Fruit fly (Drosophila melanogaster) whole organism, pupa: ENCODE results near the gene CG10508.

Experiments
- CG10348 ChIP-seq: fragments of 200-800 bp; sonication (Bioruptor generic); IDR thresholded peaks from 2 replicates; pipeline ENCODE4 v1.3.6; 2022; ENCODE audit warnings: missing biosample characterization, missing genetic modification characterization
- CG12605 ChIP-seq: fragments of 200-800 bp; sonication (Bioruptor generic); IDR thresholded peaks from 2 replicates; pipeline ENCODE4 v1.3.6; 2022; ENCODE audit warnings: missing biosample characterization, missing genetic modification characterization
- CG13204 ChIP-seq: fragments of 200-800 bp; sonication (Bioruptor generic); optimal IDR thresholded peaks from 2 replicates; lab custom pipeline; 2018; ENCODE audit warnings: missing biosample characterization, mild to moderate bottlenecking, missing genetic modification characterization, moderate library complexity
- CG14655 ChIP-seq: fragments of 200-800 bp; sonication (Bioruptor generic); optimal IDR thresholded peaks from 3 replicates; lab custom pipeline; 2017; ENCODE audit warnings: mild to moderate bottlenecking, missing biosample characterization, missing genetic modification reagents, missing genetic modification characterization
- CG15710 ChIP-seq: fragments of 200-800 bp; sonication (Bioruptor generic); optimal IDR thresholded peaks from 2 replicates; lab custom pipeline; 2018; ENCODE audit warnings: missing biosample characterization, mild to moderate bottlenecking, missing genetic modification characterization, moderate library complexity
- CG17806 ChIP-seq: fragments of 200-800 bp; sonication (Bioruptor generic); optimal IDR thresholded peaks from 2 replicates; lab custom pipeline; 2018; ENCODE audit warnings: missing biosample characterization, mild to moderate bottlenecking, missing genetic modification characterization, moderate library complexity
- CG32121 ChIP-seq: fragments of 200-800 bp; sonication (Bioruptor generic); IDR thresholded peaks from 2 replicates; pipeline ENCODE4 v1.3.6; 2022; ENCODE audit warnings: missing biosample characterization, missing genetic modification characterization
- CG34367 ChIP-seq: fragments of 200-800 bp; sonication (Bioruptor generic); optimal IDR thresholded peaks from 2 replicates; lab custom pipeline; 2018; ENCODE audit warnings: missing biosample characterization, mild to moderate bottlenecking, missing genetic modification characterization
- CG4496 ChIP-seq: fragments of 200-800 bp; sonication (Bioruptor generic); IDR thresholded peaks from 3 replicates; pipeline ENCODE4 v1.3.6; 2022; ENCODE audit warnings: missing biosample characterization, missing genetic modification characterization
- CG8159 ChIP-seq: fragments of 200-800 bp; sonication (Bioruptor generic); optimal IDR thresholded peaks from 3 replicates; lab custom pipeline; 2018; ENCODE audit warnings: missing biosample characterization, mild to moderate bottlenecking, missing genetic modification characterization, moderate library complexity
- CG8301 ChIP-seq: fragments of 200-800 bp; sonication (Bioruptor generic); optimal IDR thresholded peaks from 2 replicates; lab custom pipeline; 2018; ENCODE audit warnings: missing biosample characterization, mild to moderate bottlenecking, missing genetic modification characterization
- CG9948 ChIP-seq: fragments of 200-800 bp; sonication (Bioruptor generic); optimal IDR thresholded peaks from 2 replicates; lab custom pipeline; 2018; ENCODE audit warnings: missing biosample characterization, mild to moderate bottlenecking, missing genetic modification characterization, moderate library complexity
- D1 ChIP-seq: fragments of 200-800 bp; sonication (Bioruptor generic); optimal IDR thresholded peaks from 2 replicates; lab custom pipeline; 2018; ENCODE audit warnings: missing biosample characterization, mild to moderate bottlenecking, missing genetic modification characterization, moderate library complexity
- EcR ChIP-seq: fragments of 200-800 bp; sonication (Bioruptor generic); optimal IDR thresholded peaks from 3 replicates; lab custom pipeline; 2019; ENCODE audit warnings: missing biosample characterization, missing genetic modification characterization, mild to moderate bottlenecking, moderate library complexity, missing genetic modification reagents
- Ets98B ChIP-seq: fragments of 200-800 bp; sonication (Bioruptor generic); IDR thresholded peaks from 2 replicates; pipeline ENCODE4 v1.3.6; 2022; ENCODE audit warnings: missing biosample characterization, missing genetic modification characterization
- Pif1A ChIP-seq: fragments of 200-800 bp; sonication (Bioruptor generic); optimal IDR thresholded peaks from 3 replicates; lab custom pipeline; 2016; ENCODE audit warnings: missing biosample characterization, missing genetic modification characterization
- Pif1B ChIP-seq: fragments of 200-800 bp; sonication (Bioruptor generic); optimal IDR thresholded peaks from 3 replicates; lab custom pipeline; 2016; ENCODE audit warnings: missing biosample characterization, missing genetic modification characterization
- Snoo ChIP-seq: fragments of 200-800 bp; sonication (Bioruptor generic); optimal IDR thresholded peaks from 3 replicates; lab custom pipeline; 2017; ENCODE audit warnings: missing biosample characterization, mild to moderate bottlenecking, missing genetic modification characterization, inconsistent platforms
- fd96Ca ChIP-seq: fragments of 200-800 bp; sonication (Bioruptor generic); IDR thresholded peaks from 3 replicates; pipeline ENCODE4 v1.3.6; 2022; ENCODE audit warnings: missing biosample characterization, missing genetic modification characterization
- gl ChIP-seq: fragments of 200-800 bp; sonication (Bioruptor generic); optimal IDR thresholded peaks from 2 replicates; lab custom pipeline; 2018; ENCODE audit warnings: missing biosample characterization, mild to moderate bottlenecking, missing genetic modification characterization
- rn ChIP-seq: fragments of 200-800 bp; sonication (Bioruptor generic); IDR thresholded peaks from 2 replicates; pipeline ENCODE4 v1.3.6; 2022; ENCODE audit warnings: missing biosample characterization, missing genetic modification characterization

CG10508 gene

DNA sequence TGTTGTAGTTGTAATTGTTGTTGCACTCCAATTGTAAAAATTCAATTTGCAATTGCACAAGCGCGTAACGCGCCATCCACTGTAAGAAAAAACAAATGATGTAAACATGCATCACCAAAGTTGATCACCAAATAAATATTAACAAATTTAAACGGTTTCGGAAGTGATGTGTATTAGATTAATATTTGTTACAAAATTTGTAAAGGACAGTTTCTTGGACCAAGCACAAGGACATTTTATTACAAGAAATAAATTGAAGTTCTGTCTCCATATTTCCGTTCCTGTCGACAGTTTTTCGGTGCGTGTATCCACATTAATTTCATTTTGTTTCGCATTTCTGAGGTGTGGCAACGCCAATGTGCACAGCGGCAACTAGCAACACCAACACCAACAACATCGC lies 19.7 kb downstream of the CG10508 start:
- TF ChIP-seq CG8159 (tag; lab: Kevin White, UChicago) (no peak), fd96Ca (GFP tag; lab: Robert Waterston, UW) (peak; percentile 82; the same call in 2 of the 3 replicates), rn (GFP tag; lab: Robert Waterston, UW) (peak; percentile 38; the same call in 1 of the 2 replicates), Pif1B (peak; percentile 20), CG15710 (no peak), gl (tag; lab: Kevin White, UChicago) (no peak), CG14655 (peak; percentile 77), CG8301 (peak; percentile 71), CG4496 (GFP tag; lab: Robert Waterston, UW) (peak; percentile 78), Ets98B (peak; percentile 75), CG34367 (tag; lab: Kevin White, UChicago) (no peak), CG32121 (peak; percentile 72), CG12605 (GFP tag; lab: Robert Waterston, UW) (peak; percentile 41; the same call in 1 of the 2 replicates), Pif1A (GFP tag; lab: Kevin White, UChicago) (peak; percentile 39)

DNA sequence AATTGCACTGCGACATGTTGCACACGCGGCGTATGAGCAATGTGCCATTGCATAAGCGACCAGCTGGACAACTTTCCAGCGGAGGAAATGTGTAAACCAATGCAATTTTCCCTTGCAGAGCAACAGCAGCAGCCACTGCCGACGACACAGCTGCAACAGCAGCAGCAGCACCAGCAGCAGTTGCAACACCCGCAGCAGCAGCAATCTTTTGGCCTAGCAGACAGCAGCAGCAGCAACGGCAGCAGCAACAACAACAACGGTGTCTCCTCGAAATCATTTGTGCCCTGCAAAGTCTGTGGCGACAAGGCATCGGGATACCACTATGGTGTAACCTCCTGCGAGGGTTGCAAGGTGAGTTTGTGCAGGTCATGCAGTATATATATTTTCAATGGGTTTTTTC lies 20.7 kb downstream of the CG10508 start:
- TF ChIP-seq CG34367 (tag; lab: Kevin White, UChicago) (no peak), fd96Ca (GFP tag; lab: Robert Waterston, UW) (no peak)

dm6 chr3L:21236959-21237551 lies 27.0 kb downstream of the CG10508 start:
- TF ChIP-seq CG32121 = peak; percentile 85
- peak; percentile 42; the same call in 1 of the 2 replicates for TF ChIP-seq rn (GFP tag; lab: Robert Waterston, UW)
- peak; percentile 83 for TF ChIP-seq CG14655
- TF ChIP-seq EcR (GFP tag; lab: Kevin White, UChicago) = peak; percentile 94
- TF ChIP-seq Pif1A (GFP tag; lab: Kevin White, UChicago) = peak; percentile 38
- no peak for TF ChIP-seq CG9948
- TF ChIP-seq D1 (tag; lab: Kevin White, UChicago) = no peak
- peak; percentile 72 for TF ChIP-seq Ets98B
- TF ChIP-seq CG17806 (tag; lab: Kevin White, UChicago) = no peak
- peak; percentile 72 for TF ChIP-seq CG8301
- peak; percentile 39 for TF ChIP-seq CG13204 (GFP tag; lab: Kevin White, UChicago)
- peak; percentile 91 for TF ChIP-seq CG12605 (GFP tag; lab: Robert Waterston, UW)
- peak; percentile 82 for TF ChIP-seq CG4496 (GFP tag; lab: Robert Waterston, UW)
- TF ChIP-seq fd96Ca (GFP tag; lab: Robert Waterston, UW) = peak; percentile 52; the same call in 1 of the 3 replicates
- TF ChIP-seq, all 21 proteins: peak for 11

DNA sequence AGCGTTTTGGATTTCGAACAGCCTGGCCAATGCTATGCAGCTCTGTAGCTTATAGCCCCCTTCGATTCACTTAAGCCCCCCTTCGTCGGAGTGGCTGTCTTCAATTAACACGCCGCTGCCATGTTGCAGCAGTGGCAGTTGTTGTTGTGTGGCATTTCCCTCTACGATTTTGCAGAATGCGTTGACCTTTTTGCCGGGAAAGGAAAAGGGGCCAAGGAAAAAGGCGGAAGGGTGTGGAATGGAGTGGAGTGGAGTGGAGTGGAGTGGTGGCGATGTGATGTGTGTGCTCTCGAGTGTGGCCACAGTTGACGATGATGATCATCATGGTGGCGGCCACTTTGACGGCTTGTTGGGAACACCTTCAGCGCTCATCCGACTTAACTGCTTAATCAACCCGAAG lies 28.4 kb downstream of the CG10508 start:
- TF ChIP-seq CG4496 (GFP tag; lab: Robert Waterston, UW) = no peak
- no peak for TF ChIP-seq gl (tag; lab: Kevin White, UChicago)
- 0 out of 2 replicates have a peak, but pooled peaks have one; percentile 9 for TF ChIP-seq Ets98B
- peak; percentile 82 for TF ChIP-seq EcR (GFP tag; lab: Kevin White, UChicago)
- 0 out of 2 replicates have a peak, but pooled peaks have one; percentile 10 for TF ChIP-seq CG32121
- no peak for TF ChIP-seq CG9948
- TF ChIP-seq Snoo (tag; lab: Kevin White, UChicago) = no peak
- no peak for TF ChIP-seq CG34367 (tag; lab: Kevin White, UChicago)

dm6 chr3L:21239999-21240509 lies 30.0 kb downstream of the CG10508 start:
- TF ChIP-seq Ets98B (peak; percentile 58; the same call in 1 of the 2 replicates), CG9948 (no peak), Pif1A (GFP tag; lab: Kevin White, UChicago) (peak; percentile 40), CG4496 (GFP tag; lab: Robert Waterston, UW) (peak; percentile 70), CG14655 (peak; percentile 27), CG32121 (peak; percentile 56), rn (GFP tag; lab: Robert Waterston, UW) (no peak), CG12605 (GFP tag; lab: Robert Waterston, UW) (peak; percentile 76; the same call in 1 of the 2 replicates), fd96Ca (GFP tag; lab: Robert Waterston, UW) (no peak), gl (tag; lab: Kevin White, UChicago) (no peak), Snoo (tag; lab: Kevin White, UChicago) (peak; percentile 39), CG34367 (tag; lab: Kevin White, UChicago) (no peak), CG17806 (tag; lab: Kevin White, UChicago) (no peak), CG13204 (GFP tag; lab: Kevin White, UChicago) (peak; percentile 55), Pif1B (peak; percentile 35), EcR (GFP tag; lab: Kevin White, UChicago) (peak; percentile 86), CG10348 (GFP tag; lab: Robert Waterston, UW) (no peak), CG8159 (tag; lab: Kevin White, UChicago) (no peak), CG8301 (peak; percentile 20), D1 (tag; lab: Kevin White, UChicago) (no peak), CG15710 (no peak)

DNA sequence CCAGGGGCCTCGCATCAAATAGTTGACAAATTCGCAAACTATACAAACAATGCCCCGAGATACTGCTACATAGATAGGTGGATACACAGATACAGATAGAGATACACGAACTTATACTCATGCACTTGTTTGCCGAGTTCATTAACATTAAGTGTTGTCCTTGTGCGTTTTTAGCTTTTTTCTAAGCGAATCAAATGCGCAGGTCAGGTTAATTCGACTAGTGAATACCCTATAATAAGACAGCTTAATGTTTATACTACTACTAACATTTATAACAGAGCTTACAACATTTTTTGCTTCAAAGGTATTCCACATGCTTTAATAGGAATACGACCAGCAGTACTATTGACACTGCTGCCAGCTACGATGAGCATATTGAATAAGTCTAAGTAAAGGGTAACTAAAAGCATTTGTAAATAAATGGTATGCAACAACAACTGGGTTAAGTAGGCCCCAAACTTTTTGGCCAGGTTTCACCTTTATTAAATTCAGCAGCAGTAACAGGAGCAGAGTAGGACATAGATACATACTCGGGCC lies 31.5 kb downstream of the CG10508 start:
- no peak for TF ChIP-seq CG32121
- peak; percentile 31 for TF ChIP-seq CG8301
- TF ChIP-seq Snoo (tag; lab: Kevin White, UChicago) = no peak
- no peak for TF ChIP-seq CG4496 (GFP tag; lab: Robert Waterston, UW)
- no peak for TF ChIP-seq rn (GFP tag; lab: Robert Waterston, UW)
- TF ChIP-seq CG9948 = peak; percentile 4
- TF ChIP-seq CG12605 (GFP tag; lab: Robert Waterston, UW) = peak; percentile 34; the same call in 1 of the 2 replicates
- no peak for TF ChIP-seq fd96Ca (GFP tag; lab: Robert Waterston, UW)
- TF ChIP-seq CG13204 (GFP tag; lab: Kevin White, UChicago) = no peak
- no peak for TF ChIP-seq Ets98B
